Worm (Caenorhabditis elegans) whole organism, young adult: ENCODE results near the gene idpb-4.

ENCODE experiments used
- Y53G8AR.9 ChIP-seq: fragments of 200-800 bp; sonication (Bioruptor generic); conservative IDR thresholded peaks from 2 replicates; pipeline ENCODE4 v1.3.6; 2022; ENCODE audit warnings: missing genetic modification reagents, missing genetic modification characterization, missing compliant biosample characterization
- ama-1 ChIP-seq, 3 experiments: fragments of 150-350 bp in 1 of 3; sonication (generic microtip) in 2 of 3; optimal IDR thresholded peaks; 2 replicates each; lab custom pipeline; 2014 to 2018; ENCODE audit warnings: missing biosample characterization in 2 of 3, missing genetic modification characterization in 2 of 3, missing genetic modification reagents in 2 of 3
- hlh-26 ChIP-seq: fragments of 200-800 bp; sonication (Bioruptor generic); conservative IDR thresholded peaks from 2 replicates; pipeline ENCODE4 v1.3.6; 2022; ENCODE audit warnings: missing genetic modification reagents, missing genetic modification characterization, missing compliant biosample characterization
- lir-1 ChIP-seq: fragments of 200-800 bp; sonication (Bioruptor generic); conservative IDR thresholded peaks from 2 replicates; pipeline ENCODE4 v1.3.6; 2022; ENCODE audit warnings: missing genetic modification reagents, missing genetic modification characterization, missing compliant biosample characterization
- unc-130 ChIP-seq: sonication (generic microtip); optimal IDR thresholded peaks from 2 replicates; lab custom pipeline; 2016; ENCODE audit warnings: missing genetic modification reagents, missing genetic modification characterization, missing compliant biosample characterization
- ztf-22 ChIP-seq: fragments of 200-800 bp; sonication (Bioruptor generic); optimal IDR thresholded peaks from 2 replicates; lab custom pipeline; 2018; ENCODE audit warnings: mild to moderate bottlenecking, missing genetic modification characterization, moderate library complexity, missing compliant biosample characterization

ce11 chrII:8732339-8733100 is 4.8 kb downstream of the idpb-4 start, which contains the start of gene rol-6:
- TF ChIP-seq ama-1 (optimal IDR thresholded peaks at IDR 0.05; lab: Kevin White, UChicago) (no peak), ama-1 (GFP tag; optimal IDR thresholded peaks at IDR 0.05; lab: Kevin White, UChicago) (no peak), unc-130 (GFP tag; lab: Kevin White, UChicago) (no peak), lir-1 (GFP tag; lab: Robert Waterston, UW) (no peak), hlh-26 (GFP tag; lab: Robert Waterston, UW) (no peak), ztf-22 (GFP tag; lab: Kevin White, UChicago) (no peak), Y53G8AR.9 (GFP tag; lab: Robert Waterston, UW) (no peak)
